Worm (Caenorhabditis elegans): ENCODE results near the gene Y51H4A.24.

Y51H4A.24 gene

DNA sequence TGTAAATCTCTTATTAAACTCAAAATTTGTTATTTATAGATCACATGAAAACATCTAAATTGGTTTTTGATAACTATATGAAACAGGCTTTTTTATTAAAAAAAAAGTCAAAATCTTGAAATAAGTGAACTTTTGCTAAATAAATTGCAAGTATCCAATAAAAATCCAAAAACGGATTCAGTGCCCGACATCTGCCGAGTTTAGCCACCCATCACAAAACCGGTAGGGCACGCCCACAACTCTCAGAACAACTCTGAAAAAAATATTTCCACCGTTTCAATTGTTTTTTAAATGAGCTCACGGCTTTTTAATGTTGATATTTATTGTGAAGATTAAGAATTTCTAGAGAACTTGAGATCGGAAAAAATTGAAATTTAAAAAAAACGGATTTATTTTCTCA, 31.0 kb downstream of the Y51H4A.24 start:
- TF ChIP-seq unc-62 (GFP tag; optimal IDR thresholded peaks at IDR 0.05), result no peak

DNA sequence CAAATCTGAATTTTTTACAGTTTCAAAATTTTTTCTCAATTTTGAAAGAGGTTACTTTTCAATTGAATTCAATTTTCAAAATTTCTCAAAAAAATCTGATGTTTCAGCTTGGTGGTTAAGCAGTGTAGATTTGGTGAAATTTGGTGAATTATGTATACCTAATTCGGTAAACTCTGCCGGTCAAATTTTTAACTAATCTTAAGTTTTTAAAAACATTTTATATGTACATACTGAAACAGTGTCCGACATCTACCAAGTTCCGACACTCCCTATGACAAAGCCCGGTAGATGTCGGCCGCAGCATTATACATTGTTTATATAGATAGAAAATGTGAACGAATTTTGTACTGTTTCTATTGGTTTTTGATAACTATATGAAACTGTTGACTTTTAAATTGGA, 33.7 kb downstream of the Y51H4A.24 start:
- no peak for TF ChIP-seq unc-62 (GFP tag; optimal IDR thresholded peaks at IDR 0.05)

DNA sequence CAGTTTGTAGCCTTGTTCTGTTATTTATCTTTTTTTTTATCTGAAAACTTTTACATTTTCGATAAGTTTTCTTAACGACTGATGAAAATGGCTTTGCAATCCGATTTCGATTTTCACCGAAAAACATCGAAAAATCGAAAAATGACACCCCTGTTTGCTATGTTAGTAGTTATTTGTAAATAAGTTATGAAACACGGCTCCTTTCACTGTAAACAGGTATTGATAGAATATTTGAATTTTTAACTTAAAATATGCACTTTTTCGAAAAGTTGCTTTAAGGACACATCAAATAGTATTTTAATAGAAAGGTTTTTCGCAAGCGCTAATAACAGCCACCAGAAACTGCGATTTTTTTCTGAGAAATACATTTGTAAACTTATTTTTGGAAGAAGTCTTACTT, 44.2 kb downstream of the Y51H4A.24 start:
- no peak for TF ChIP-seq unc-62 (GFP tag; optimal IDR thresholded peaks at IDR 0.05)

DNA sequence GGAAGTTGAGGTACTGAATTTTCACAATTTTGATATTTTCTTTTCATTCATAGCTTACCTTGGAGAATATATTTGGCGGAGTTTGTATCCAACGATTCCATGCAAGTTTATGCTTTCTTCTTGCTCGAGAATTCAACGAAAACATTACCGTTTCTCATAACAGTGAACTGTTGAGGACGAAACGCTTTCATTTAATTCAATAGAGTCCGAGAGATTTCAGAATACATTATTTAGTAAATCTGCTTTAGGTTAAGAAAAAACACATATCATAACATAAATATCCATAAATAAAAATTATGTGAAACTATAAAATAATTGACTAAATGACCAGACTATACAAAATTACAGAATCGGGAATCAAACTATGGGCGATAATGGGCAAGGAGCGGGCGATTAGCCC, 46.1 kb downstream of the Y51H4A.24 start, which contains the start of gene Y51H4A.941:
Gene Y51H4A.941 (minus strand): TSS at position 101 of the 400 bp plus-strand sequence.
- TF ChIP-seq unc-62 (GFP tag; optimal IDR thresholded peaks at IDR 0.05), result no peak
